Worm (Caenorhabditis elegans) whole organism, L4 larva: ENCODE results near the gene sssh-1.

Experiments used
- fkh-10 ChIP-seq: fragments of 150-350 bp; optimal IDR thresholded peaks from 2 replicates; lab custom pipeline; 2014; ENCODE audit warnings: missing biosample characterization, missing genetic modification reagents, missing genetic modification characterization
- lin-38 ChIP-seq: fragments of 200-800 bp; sonication (Bioruptor generic); IDR thresholded peaks from 2 replicates; pipeline ENCODE4 v1.3.6; 2022; ENCODE audit warnings: missing genetic modification reagents, missing genetic modification characterization, missing compliant biosample characterization
- nhr-102 ChIP-seq: sonication (generic microtip); optimal IDR thresholded peaks from 2 replicates; lab custom pipeline; 2016; ENCODE audit warnings: mild to moderate bottlenecking, missing genetic modification characterization, moderate library complexity, missing compliant biosample characterization
- nhr-111 ChIP-seq: fragments of 200-800 bp; sonication (Bioruptor generic); optimal IDR thresholded peaks from 2 replicates; lab custom pipeline; 2018; ENCODE audit warnings: mild to moderate bottlenecking, missing genetic modification characterization, missing compliant biosample characterization
- nhr-77 ChIP-seq: fragments of 150-350 bp; optimal IDR thresholded peaks from 2 replicates; lab custom pipeline; 2014; ENCODE audit warnings: missing biosample characterization, missing genetic modification characterization
- rbr-2 ChIP-seq: sonication (generic microtip); optimal IDR thresholded peaks from 2 replicates; lab custom pipeline; 2016; ENCODE audit warnings: missing genotype, missing genetic modification characterization, missing compliant biosample characterization
- unc-62 ChIP-seq, 3 experiments: fragments of 150-350 bp in 1 of 3; sonication (generic microtip); optimal IDR thresholded peaks in 2 of 3; peaks in 1 of 3; 1 replicate in 1 of 3; 2 replicates in 2 of 3; lab custom pipeline; 2014 to 2017; ENCODE audit warnings: missing biosample characterization in 3 of 3, missing genetic modification characterization in 3 of 3, missing genetic modification reagents in 3 of 3, missing genotype in 1 of 3
- zfp-3 ChIP-seq: fragments of 200-800 bp; sonication (Bioruptor generic); conservative IDR thresholded peaks from 2 replicates; pipeline ENCODE4 v1.3.6; 2022; ENCODE audit warnings: missing genetic modification reagents, missing genetic modification characterization, missing compliant biosample characterization

DNA sequence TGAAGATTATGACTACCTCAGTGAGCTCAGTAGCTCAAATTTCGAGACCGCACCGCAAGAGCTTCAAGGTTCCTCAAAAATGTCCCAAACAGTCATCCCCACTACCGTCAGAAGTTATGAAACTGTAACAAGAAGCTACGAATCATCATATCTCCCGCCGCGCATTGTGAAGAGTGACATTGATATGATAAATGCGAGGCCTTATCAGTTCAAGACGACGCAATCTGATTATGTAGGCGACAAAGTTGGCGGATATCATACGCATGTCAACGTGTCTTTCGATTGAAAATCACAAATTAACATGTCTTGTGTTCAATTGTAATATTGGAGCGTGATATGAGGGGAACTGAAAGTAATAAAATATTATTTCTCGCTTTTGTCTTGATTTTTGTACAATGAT is 24.7 kb downstream of the sssh-1 start:
- TF ChIP-seq lin-38 (no peak), nhr-111 (no peak), nhr-102 (tag; lab: Kevin White, UChicago) (no peak), fkh-10 (GFP tag; lab: Kevin White, UChicago) (no peak), unc-62 (GFP tag; optimal IDR thresholded peaks at IDR 0.05 in 1 of 2; lab: Kevin White, UChicago) (no peak), unc-62 (tag; optimal IDR thresholded peaks at IDR 0.05; lab: Kevin White, UChicago) (no peak), nhr-77 (no peak), rbr-2 (tag; lab: Kevin White, UChicago) (no peak), zfp-3 (GFP tag; lab: Robert Waterston, UW) (no peak)
